Worm (Caenorhabditis elegans): ENCODE data around the gene hmgs-1.

- TF ChIP-seq dao-5 (tag; optimal IDR thresholded peaks at IDR 0.05) (no peak), him-1 (tag; optimal IDR thresholded peaks at IDR 0.05) (no peak)
These were observed 40.0 kb upstream of the hmgs-1 start for ce11 chrV:5724395-5724794.
